Fruit fly (Drosophila melanogaster) whole organism, embryonic: ENCODE results near the gene CG11951.
A peak's percentile ranks its signal among the peaks of the same experiment; 100 is the strongest.

Experiments
- Awh ChIP-seq: fragments of 200-800 bp; sonication (Bioruptor generic); IDR thresholded peaks from 2 replicates; pipeline ENCODE4, ENCODE4 v1.3.6; 2022; ENCODE audit warnings: missing biosample characterization, missing genetic modification characterization
- CG10366 ChIP-seq: fragments of 200-800 bp; sonication (Bioruptor generic); IDR thresholded peaks from 2 replicates; pipeline ENCODE4 v1.3.6; 2022; ENCODE audit warnings: missing biosample characterization, missing genetic modification characterization
- CG11398 ChIP-seq: fragments of 200-800 bp; sonication (Bioruptor generic); optimal IDR thresholded peaks from 2 replicates; lab custom pipeline; 2016; ENCODE audit warnings: missing biosample characterization, missing genetic modification characterization
- CG11456 ChIP-seq: fragments of 200-800 bp; sonication (Bioruptor generic); IDR thresholded peaks from 3 replicates; pipeline ENCODE4 v1.3.6; 2022; ENCODE audit warnings: missing biosample characterization, missing genetic modification characterization
- CG11504 ChIP-seq: fragments of 200-800 bp; sonication (Bioruptor generic); optimal IDR thresholded peaks from 3 replicates; lab custom pipeline; 2019; ENCODE audit warnings: missing biosample characterization, mild to moderate bottlenecking, missing genetic modification characterization, moderate library complexity
- CG11696 ChIP-seq: fragments of 200-800 bp; sonication (Bioruptor generic); IDR thresholded peaks from 2 replicates; pipeline ENCODE4 v1.3.6; 2022; ENCODE audit warnings: missing biosample characterization, missing genetic modification characterization
- CG11723 ChIP-seq: fragments of 200-800 bp; sonication (Bioruptor generic); optimal IDR thresholded peaks from 2 replicates; lab custom pipeline; 2017; ENCODE audit warnings: missing biosample characterization, mild to moderate bottlenecking, missing genetic modification characterization
- CG12219 ChIP-seq: fragments of 200-800 bp; sonication (Bioruptor generic); optimal IDR thresholded peaks from 3 replicates; lab custom pipeline; 2018; ENCODE audit warnings: missing biosample characterization, mild to moderate bottlenecking, missing genetic modification characterization
- CG17328 ChIP-seq: fragments of 200-800 bp; sonication (Bioruptor generic); IDR thresholded peaks from 2 replicates; pipeline ENCODE4 v1.3.6; 2022; ENCODE audit warnings: missing biosample characterization, missing genetic modification characterization
- CG17359 ChIP-seq: fragments of 200-800 bp; sonication (Bioruptor generic); optimal IDR thresholded peaks from 3 replicates; lab custom pipeline; 2018; ENCODE audit warnings: missing biosample characterization, mild to moderate bottlenecking, missing genetic modification characterization, moderate library complexity
- CG18619 ChIP-seq: fragments of 200-800 bp; sonication (Bioruptor generic); optimal IDR thresholded peaks from 3 replicates; lab custom pipeline; 2017; ENCODE audit warnings: missing biosample characterization, mild to moderate bottlenecking, missing genetic modification characterization
- CG2875 ChIP-seq: fragments of 200-800 bp; sonication (Bioruptor generic); optimal IDR thresholded peaks from 2 replicates; lab custom pipeline; 2017; ENCODE audit warnings: missing biosample characterization, mild to moderate bottlenecking, missing genetic modification characterization, missing genetic modification reagents
- CG31224 ChIP-seq: fragments of 200-800 bp; sonication (Bioruptor generic); IDR thresholded peaks from 2 replicates; pipeline ENCODE4 v1.3.6; 2022; ENCODE audit warnings: missing biosample characterization, missing genetic modification characterization
- CG3281 ChIP-seq: fragments of 200-800 bp; sonication (Bioruptor generic); optimal IDR thresholded peaks from 3 replicates; lab custom pipeline; 2017; ENCODE audit warnings: missing biosample characterization, mild to moderate bottlenecking, missing genetic modification characterization
- CG42726 ChIP-seq: fragments of 200-800 bp; sonication (Bioruptor generic); IDR thresholded peaks from 2 replicates; pipeline ENCODE4 v1.3.6; 2022; ENCODE audit warnings: missing biosample characterization, missing genetic modification characterization; ENCODE audit not compliant: partially characterized antibody
- CG9609 ChIP-seq: fragments of 200-800 bp; sonication (Bioruptor generic); optimal IDR thresholded peaks from 3 replicates; lab custom pipeline; 2016; ENCODE audit warnings: missing biosample characterization, missing genetic modification characterization
- D ChIP-seq, 2 experiments: fragments of 200-800 bp in 1 of 2; fragments of >200 bp in 1 of 2; sonication (Bioruptor generic) in 1 of 2; optimal IDR thresholded peaks; 2 replicates in 1 of 2; 3 replicates in 1 of 2; lab custom pipeline; 2017; ENCODE audit warnings: mild to moderate bottlenecking in 1 of 2, missing biosample characterization in 1 of 2, missing genetic modification characterization in 1 of 2, missing genetic modification reagents in 1 of 2
- Doc3 ChIP-seq: fragments of 200-800 bp; sonication (Bioruptor generic); IDR thresholded peaks from 3 replicates; pipeline ENCODE4 v1.3.6; 2022; ENCODE audit warnings: missing biosample characterization, missing genetic modification characterization; ENCODE audit not compliant: partially characterized antibody
- E2f2 ChIP-seq: fragments of 200-800 bp; sonication (Bioruptor generic); IDR thresholded peaks from 2 replicates; pipeline ENCODE4 v1.3.6; 2022; ENCODE audit warnings: missing biosample characterization, missing genetic modification characterization
- Gug ChIP-seq: fragments of 200-800 bp; sonication (Bioruptor generic); IDR thresholded peaks from 4 replicates; pipeline ENCODE4 v1.3.6; 2022; ENCODE audit warnings: missing biosample characterization, missing genetic modification characterization
- HmgZ ChIP-seq: fragments of 200-800 bp; sonication (Bioruptor generic); optimal IDR thresholded peaks from 2 replicates; lab custom pipeline; 2018; ENCODE audit warnings: missing biosample characterization, mild to moderate bottlenecking, missing genetic modification characterization
- Kr ChIP-seq: fragments of 200-800 bp; sonication (Bioruptor generic); optimal IDR thresholded peaks from 2 replicates; lab custom pipeline; 2017; ENCODE audit warnings: missing biosample characterization, mild to moderate bottlenecking, missing genetic modification characterization
- Nf-YB ChIP-seq: fragments of 200-800 bp; sonication (Bioruptor generic); optimal IDR thresholded peaks from 3 replicates; lab custom pipeline; 2019; ENCODE audit warnings: missing biosample characterization, mild to moderate bottlenecking, missing genetic modification characterization, moderate library complexity
- Sox100B ChIP-seq: fragments of 200-800 bp; sonication (Bioruptor generic); optimal IDR thresholded peaks from 3 replicates; lab custom pipeline; 2018; ENCODE audit warnings: missing biosample characterization, mild to moderate bottlenecking, missing genetic modification characterization
- br ChIP-seq: fragments of >200 bp; optimal IDR thresholded peaks from 2 replicates; lab custom pipeline; 2017
- btn ChIP-seq: fragments of 200-800 bp; sonication (Bioruptor generic); optimal IDR thresholded peaks from 2 replicates; lab custom pipeline; 2016; ENCODE audit warnings: missing biosample characterization, missing genetic modification characterization
- cato ChIP-seq: fragments of 200-800 bp; sonication (Bioruptor generic); optimal IDR thresholded peaks from 2 replicates; lab custom pipeline; 2016; ENCODE audit warnings: missing biosample characterization, missing genetic modification characterization, borderline replicate concordance
- chif ChIP-seq, 2 experiments: fragments of 200-800 bp; sonication (Bioruptor generic); optimal IDR thresholded peaks; 3 replicates each; lab custom pipeline; 2016; ENCODE audit warnings: missing biosample characterization in 2 of 2, missing genetic modification characterization in 2 of 2
- crc ChIP-seq: fragments of 200-800 bp; sonication (Bioruptor generic); optimal IDR thresholded peaks from 2 replicates; lab custom pipeline; 2016; ENCODE audit warnings: missing biosample characterization, missing genetic modification characterization
- dysf ChIP-seq: fragments of 200-800 bp; sonication (Bioruptor generic); IDR thresholded peaks from 3 replicates; pipeline ENCODE4 v1.3.6; 2022; ENCODE audit warnings: missing biosample characterization, missing genetic modification characterization
- ewg ChIP-seq: fragments of 200-800 bp; sonication (Bioruptor generic); optimal IDR thresholded peaks from 3 replicates; lab custom pipeline; 2017; ENCODE audit warnings: mild to moderate bottlenecking, missing biosample characterization, missing genetic modification reagents, missing genetic modification characterization
- eyg ChIP-seq: fragments of 200-800 bp; sonication (Bioruptor generic); optimal IDR thresholded peaks from 3 replicates; lab custom pipeline; 2016; ENCODE audit warnings: missing biosample characterization, missing genetic modification characterization
- fd64A ChIP-seq: fragments of 200-800 bp; sonication (Bioruptor generic); optimal IDR thresholded peaks from 3 replicates; lab custom pipeline; 2018; ENCODE audit warnings: missing biosample characterization, mild to moderate bottlenecking, missing genetic modification characterization
- gro ChIP-seq: fragments of 200-800 bp; sonication (Bioruptor generic); optimal IDR thresholded peaks from 2 replicates; lab custom pipeline; 2016; ENCODE audit warnings: missing biosample characterization, missing genetic modification characterization
- ind ChIP-seq: fragments of 200-800 bp; sonication (Bioruptor generic); optimal IDR thresholded peaks from 3 replicates; lab custom pipeline; 2016; ENCODE audit warnings: missing biosample characterization, missing genetic modification characterization
- kni ChIP-seq: fragments of 200-800 bp; sonication (Bioruptor generic); optimal IDR thresholded peaks from 3 replicates; lab custom pipeline; 2017; ENCODE audit warnings: mild to moderate bottlenecking, missing biosample characterization, missing genetic modification reagents, missing genetic modification characterization
- nom ChIP-seq: fragments of 200-800 bp; sonication (Bioruptor generic); optimal IDR thresholded peaks from 2 replicates; lab custom pipeline; 2017; ENCODE audit warnings: missing biosample characterization, missing genetic modification characterization, mild to moderate bottlenecking, moderate library complexity, missing genetic modification reagents
- pfk ChIP-seq: fragments of 200-800 bp; sonication (Bioruptor generic); optimal IDR thresholded peaks from 2 replicates; lab custom pipeline; 2018; ENCODE audit warnings: missing biosample characterization, mild to moderate bottlenecking, missing genetic modification characterization, moderate library complexity
- salm ChIP-seq: fragments of 200-800 bp; sonication (Bioruptor generic); optimal IDR thresholded peaks from 2 replicates; lab custom pipeline; 2018; ENCODE audit warnings: missing biosample characterization, mild to moderate bottlenecking, missing genetic modification characterization
- sens-2 ChIP-seq: fragments of 200-800 bp; sonication (Bioruptor generic); IDR thresholded peaks from 2 replicates; pipeline ENCODE4 v1.3.6; 2022; ENCODE audit warnings: missing biosample characterization, missing genetic modification characterization
- sima ChIP-seq: fragments of 200-800 bp; sonication (Bioruptor generic); optimal IDR thresholded peaks from 2 replicates; lab custom pipeline; 2016; ENCODE audit warnings: missing biosample characterization, missing genetic modification characterization
- slou ChIP-seq: fragments of 200-800 bp; sonication (Bioruptor generic); optimal IDR thresholded peaks from 3 replicates; lab custom pipeline; 2016; ENCODE audit warnings: missing biosample characterization, missing genetic modification characterization
- so ChIP-seq: fragments of 200-800 bp; sonication (Bioruptor generic); IDR thresholded peaks from 3 replicates; pipeline ENCODE4 v1.3.6; 2022; ENCODE audit warnings: missing biosample characterization, missing genetic modification characterization
- stc ChIP-seq: fragments of 200-800 bp; sonication (Bioruptor generic); IDR thresholded peaks from 2 replicates; pipeline ENCODE4 v1.3.6; 2022; ENCODE audit warnings: missing biosample characterization, missing genetic modification characterization
- vfl ChIP-seq: fragments of 200-800 bp; sonication (Bioruptor generic); optimal IDR thresholded peaks from 2 replicates; lab custom pipeline; 2016; ENCODE audit warnings: missing biosample characterization, missing genetic modification characterization
- wor ChIP-seq: fragments of 200-800 bp; sonication (Bioruptor generic); IDR thresholded peaks from 2 replicates; pipeline ENCODE4 v1.3.6; 2022; ENCODE audit warnings: missing biosample characterization, missing genetic modification characterization
- yki ChIP-seq: fragments of >200 bp; optimal IDR thresholded peaks from 3 replicates; lab custom pipeline; 2018
- zen2 ChIP-seq: fragments of 200-800 bp; sonication (Bioruptor generic); IDR thresholded peaks from 3 replicates; pipeline ENCODE4 v1.3.6; 2022; ENCODE audit warnings: missing biosample characterization, missing genetic modification characterization; ENCODE audit not compliant: partially characterized antibody

CG11951 gene

dm6 chr3R:29204612-29205480 lies 33.7 kb downstream of the CG11951 start (continued):
- TF ChIP-seq Doc3 (GFP tag; lab: Robert Waterston, UW), result no peak
- TF ChIP-seq slou, result no peak
- peak; percentile 79 for TF ChIP-seq ind
- peak; percentile 78 for TF ChIP-seq wor (GFP tag; lab: Robert Waterston, UW)
- peak; percentile 81 for TF ChIP-seq CG2875 (GFP tag; lab: Kevin White, UChicago)
- no peak for TF ChIP-seq sima (GFP tag; lab: Kevin White, UChicago)
- TF ChIP-seq vfl, result no peak
- TF ChIP-seq eyg (GFP tag; lab: Kevin White, UChicago), result peak; percentile 60
- TF ChIP-seq CG18619 (GFP tag; lab: Kevin White, UChicago), result peak; percentile 51
- peak; percentile 80 for TF ChIP-seq CG12219 (GFP tag; lab: Kevin White, UChicago)
- TF ChIP-seq Awh (GFP tag; lab: Robert Waterston, UW), result peak; percentile 71; the same call in 1 of the 2 replicates
- no peak for TF ChIP-seq pfk (GFP tag; lab: Kevin White, UChicago)
- TF ChIP-seq Sox100B (GFP tag; lab: Kevin White, UChicago), result peak; percentile 78
- TF ChIP-seq chif (GFP tag; optimal IDR thresholded peaks at IDR 0.05; lab: Kevin White, UChicago), result peak; percentile 52 to 76
- no peak for TF ChIP-seq D (optimal IDR thresholded peaks at IDR 0.05; lab: Kevin White, UChicago)
- TF ChIP-seq D (GFP tag; optimal IDR thresholded peaks at IDR 0.05; lab: Kevin White, UChicago), result peak; percentile 87
- TF ChIP-seq fd64A, result peak; percentile 79
- peak; percentile 68 for TF ChIP-seq Gug (GFP tag; lab: Robert Waterston, UW)
- peak; percentile 85 for TF ChIP-seq CG17359
- TF ChIP-seq Kr (GFP tag; lab: Kevin White, UChicago), result no peak
- 0 out of 2 replicates have a peak, but pooled peaks have one; percentile 29 for TF ChIP-seq CG31224 (GFP tag; lab: Robert Waterston, UW)
- TF ChIP-seq CG3281 (GFP tag; lab: Kevin White, UChicago), result peak; percentile 31
- TF ChIP-seq salm (tag; lab: Kevin White, UChicago), result peak; percentile 59
- peak; percentile 27 for TF ChIP-seq crc
- peak; percentile 68 for TF ChIP-seq sens-2
- TF ChIP-seq dysf, result peak; percentile 80
- no peak for TF ChIP-seq br
- no peak for TF ChIP-seq gro (GFP tag; lab: Kevin White, UChicago)
- no peak for TF ChIP-seq CG42726
- peak; percentile 78 for TF ChIP-seq CG11723
- no peak for TF ChIP-seq yki
- peak; percentile 15 for TF ChIP-seq kni
- TF ChIP-seq stc (GFP tag; lab: Robert Waterston, UW), result peak; percentile 79
- TF ChIP-seq CG11504, result peak; percentile 88
- peak; percentile 72 for TF ChIP-seq CG9609 (GFP tag; lab: Kevin White, UChicago)
- peak; percentile 65 for TF ChIP-seq cato (GFP tag; lab: Kevin White, UChicago)
- peak; percentile 69 for TF ChIP-seq CG11696 (GFP tag; lab: Robert Waterston, UW)
- TF ChIP-seq HmgZ (tag; lab: Kevin White, UChicago), result peak; percentile 48
- TF ChIP-seq CG10366 (GFP tag; lab: Robert Waterston, UW), result peak; percentile 76
- peak; percentile 46 for TF ChIP-seq Nf-YB (GFP tag; lab: Kevin White, UChicago)
- TF ChIP-seq E2f2 (GFP tag; lab: Robert Waterston, UW), result peak; percentile 36; the same call in 1 of the 2 replicates
- TF ChIP-seq CG17328 (GFP tag; lab: Robert Waterston, UW), result peak; percentile 77
- 0 out of 3 replicates have a peak, but pooled peaks have one; percentile 61 for TF ChIP-seq CG11456 (GFP tag; lab: Robert Waterston, UW)
- TF ChIP-seq so (GFP tag; lab: Robert Waterston, UW), result peak; percentile 68; the same call in 1 of the 3 replicates
- TF ChIP-seq CG11398, result peak; percentile 75
- TF ChIP-seq btn (GFP tag; lab: Kevin White, UChicago), result peak; percentile 69
- TF ChIP-seq nom (GFP tag; lab: Kevin White, UChicago), result peak; percentile 20
- TF ChIP-seq ewg (GFP tag; lab: Kevin White, UChicago), result peak; percentile 68
- no peak for TF ChIP-seq zen2 (GFP tag; lab: Robert Waterston, UW)
